Worm (Caenorhabditis elegans): Measurements from ENCODE around the gene K08D10.14.
A peak's percentile ranks its signal among the peaks of the same experiment; 100 is the strongest.
"Not testable (repeated sequence)": the region's sequence is repeated elsewhere in the genome, so short reads cannot be mapped to it uniquely, and the experiment has no call there.

Gene K08D10.14

DNA sequence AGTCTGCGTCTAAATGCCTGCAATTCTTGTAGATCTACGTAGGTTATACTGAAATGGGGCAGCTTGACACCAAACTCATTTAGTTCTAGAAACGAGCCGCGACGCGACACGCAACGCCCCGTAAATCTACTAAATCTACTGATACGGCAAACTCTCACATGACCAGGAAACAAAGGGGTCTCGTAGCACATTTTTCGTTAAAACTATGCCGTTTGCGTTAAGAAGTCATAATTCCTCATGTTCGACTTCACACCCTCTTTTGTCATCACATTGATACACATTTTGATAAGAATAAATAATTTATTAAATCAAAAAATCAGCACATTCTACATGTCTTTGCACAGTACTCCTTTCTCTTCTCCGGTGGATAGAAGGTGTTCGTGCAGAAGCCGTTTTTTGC, 33.7 kb upstream of the K08D10.14 start:
- TF ChIP-seq sptf-2 (GFP tag; optimal IDR thresholded peaks at IDR 0.05) (no peak), nhr-80 (tag; optimal IDR thresholded peaks at IDR 0.05) (peak; percentile 19), pha-4 (tag; optimal IDR thresholded peaks at IDR 0.05) (no peak)

DNA sequence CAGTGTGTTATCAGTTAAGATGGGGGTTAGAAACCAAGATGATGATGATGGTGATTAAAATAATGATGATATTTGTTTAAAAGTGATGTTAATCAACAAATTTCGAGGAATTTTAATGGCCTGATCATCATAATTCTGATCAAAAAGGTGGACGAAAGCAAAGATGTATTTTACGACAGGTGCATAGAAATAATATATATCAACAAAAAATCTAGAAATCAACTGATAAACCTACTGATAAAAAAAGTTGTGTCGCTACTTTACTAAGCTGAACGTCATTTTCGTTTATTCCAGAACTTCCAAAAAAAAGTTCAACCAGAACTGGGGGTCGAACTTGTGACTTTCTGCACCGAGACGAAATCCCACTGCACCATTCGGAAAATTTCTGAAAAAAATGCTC, 31.7 kb upstream of the K08D10.14 start, which contains the start of gene mul-1:
mul-1 (minus strand) TSS at position 84 of the 400 bp plus-strand sequence.
- TF ChIP-seq somi-1 (GFP tag; optimal IDR thresholded peaks at IDR 0.05) (no peak), dpl-1 (GFP tag; optimal IDR thresholded peaks at IDR 0.05) (no peak), nhr-80 (tag; optimal IDR thresholded peaks at IDR 0.05) (peak; percentile 46), hlh-12 (tag; optimal IDR thresholded peaks at IDR 0.05) (no peak), B0035.1 (tag; optimal IDR thresholded peaks at IDR 0.05) (no peak), lin-54 (GFP tag; optimal IDR thresholded peaks at IDR 0.05) (no peak), attf-3 (GFP tag; conservative IDR thresholded peaks at IDR 0.05) (no peak), ceh-91 (GFP tag; IDR thresholded peaks at IDR 0.05) (no peak), snpc-4 (GFP tag; optimal IDR thresholded peaks at IDR 0.05) (no peak), snpc-4 (tag; optimal IDR thresholded peaks at IDR 0.05) (no peak)

DNA sequence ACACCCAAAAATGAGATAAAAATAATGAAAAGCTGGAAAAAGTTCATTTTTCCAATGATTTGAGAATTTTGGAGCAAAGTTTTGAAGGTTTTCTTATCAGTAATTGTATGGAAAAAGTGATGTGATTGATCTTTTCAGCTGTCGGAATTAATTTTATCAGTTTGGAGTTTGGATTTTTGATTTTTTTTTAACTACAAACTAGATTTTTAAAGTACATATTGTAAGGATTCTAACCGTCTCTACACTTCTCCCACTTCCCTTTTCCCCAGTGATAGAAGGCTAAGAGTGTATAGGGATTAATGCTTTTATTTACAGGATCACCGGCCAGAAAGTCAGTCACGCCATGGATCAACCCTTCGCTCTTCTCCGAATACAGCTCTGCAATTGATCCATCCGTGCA, 29.1 kb upstream of the K08D10.14 start, which contains the start of gene F49F1.7:
F49F1.7 (minus strand) TSS at position 101 of the 400 bp plus-strand sequence.
- TF ChIP-seq attf-5 (GFP tag; optimal IDR thresholded peaks at IDR 0.05); madf-10 (tag; optimal IDR thresholded peaks at IDR 0.05); die-1 (tag; optimal IDR thresholded peaks at IDR 0.05): not testable (repeated sequence)

DNA sequence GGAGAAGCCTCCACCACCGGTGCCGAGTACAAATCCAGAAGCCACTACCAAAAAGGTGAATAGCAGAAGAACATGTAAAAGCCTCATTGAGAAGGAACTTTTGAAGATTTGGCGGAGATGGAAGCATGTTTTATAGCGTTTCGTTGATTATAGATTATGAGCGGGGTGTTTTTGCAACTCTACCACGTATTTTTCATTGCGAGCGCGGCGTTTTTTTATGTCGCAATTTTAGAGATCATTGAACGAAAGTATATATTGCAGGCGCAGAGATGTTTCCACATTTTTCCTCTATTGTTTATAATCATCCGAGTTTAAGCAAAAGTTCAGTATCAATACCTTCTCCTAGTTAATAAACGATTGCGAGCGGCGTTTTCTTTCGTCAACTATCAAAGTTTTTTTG, 19.0 kb upstream of the K08D10.14 start, which contains the start of gene F49F1.17:
F49F1.17 (minus strand) TSS at position 101 of the 400 bp plus-strand sequence.
- TF ChIP-seq K11D2.4 (GFP tag; IDR thresholded peaks at IDR 0.05) (no peak), lin-40 (tag; optimal IDR thresholded peaks at IDR 0.05) (no peak), F23B12.7 (tag; optimal IDR thresholded peaks at IDR 0.05; ENCODE audit: insufficient read depth) (no peak), nfya-2 (GFP tag; IDR thresholded peaks at IDR 0.05) (no peak), cebp-1 (GFP tag; IDR thresholded peaks at IDR 0.05) (no peak), cebp-1 (tag; optimal IDR thresholded peaks at IDR 0.05) (no peak), Y95B8A.8 (GFP tag; IDR thresholded peaks at IDR 0.05) (no peak), him-1 (tag; optimal IDR thresholded peaks at IDR 0.05) (no peak), hlh-26 (GFP tag; conservative IDR thresholded peaks at IDR 0.05) (no peak), ceh-40 (GFP tag; IDR thresholded peaks at IDR 0.05) (no peak), tbx-9 (tag; optimal IDR thresholded peaks at IDR 0.05; ENCODE audit: borderline replicate concordance) (no peak), atf-7 (tag; optimal IDR thresholded peaks at IDR 0.05) (no peak), ztf-22 (GFP tag; optimal IDR thresholded peaks at IDR 0.05) (no peak), F33H1.4 (GFP tag; IDR thresholded peaks at IDR 0.05) (no peak), hsf-1 (GFP tag; IDR thresholded peaks at IDR 0.05) (no peak), ztf-3 (GFP tag; optimal IDR thresholded peaks at IDR 0.05) (no peak)

DNA sequence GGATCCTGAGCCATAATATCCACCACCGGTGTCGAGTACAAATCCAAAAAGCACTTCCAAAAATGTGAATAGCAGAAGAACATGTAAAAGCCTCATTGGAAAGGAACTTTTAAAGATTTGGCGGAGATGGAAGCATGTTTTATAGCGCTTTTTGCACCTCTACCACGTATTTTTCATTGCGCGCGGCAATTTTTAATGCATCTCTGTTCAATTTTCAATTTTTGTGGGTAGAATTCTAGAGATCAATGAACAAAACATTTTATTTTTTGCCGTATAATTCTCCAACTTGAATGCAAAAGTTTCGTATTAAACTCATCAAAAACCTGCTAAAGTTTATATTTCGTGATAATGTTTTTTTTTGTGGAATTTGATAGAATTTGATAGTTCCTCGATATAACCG, 17.3 kb upstream of the K08D10.14 start, which contains the start of gene F49F1.9:
F49F1.9 (minus strand) TSS at position 101 of the 400 bp plus-strand sequence.
- TF ChIP-seq ZK185.1 (tag; optimal IDR thresholded peaks at IDR 0.05; ENCODE audit: poor library complexity, severe bottlenecking) (no peak), hsf-1 (GFP tag; IDR thresholded peaks at IDR 0.05) (no peak), hlh-26 (GFP tag; conservative IDR thresholded peaks at IDR 0.05) (no peak), attf-3 (GFP tag; conservative IDR thresholded peaks at IDR 0.05) (no peak), bed-1 (GFP tag; IDR thresholded peaks at IDR 0.05) (no peak)

All from whole organism, young adult.